Worm (Caenorhabditis elegans): ENCODE data around the gene rig-1.

Gene rig-1

DNA sequence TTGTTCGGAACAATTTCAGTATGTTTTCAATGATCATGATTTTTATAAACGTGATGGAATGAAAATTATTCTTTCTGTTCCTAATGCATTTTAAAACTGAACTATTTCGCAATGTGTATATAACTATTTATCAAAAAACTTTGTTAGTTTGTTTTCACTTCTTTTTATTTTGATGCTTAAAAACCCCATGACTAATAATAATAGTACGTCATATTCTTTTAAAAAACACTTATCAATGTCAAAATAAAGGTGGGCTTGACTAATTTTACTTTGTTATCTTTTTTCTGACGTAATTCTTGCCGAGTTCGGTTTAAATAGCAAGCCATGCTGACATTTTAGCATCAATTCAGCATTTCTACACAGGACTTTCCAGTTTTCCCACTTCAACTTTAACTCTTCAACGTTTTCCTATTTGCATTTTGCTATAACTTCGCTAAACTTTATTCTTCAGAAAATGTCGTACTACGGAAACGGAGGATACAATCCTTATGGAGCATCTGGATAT is 50.8 kb downstream of the rig-1 start, which contains the start of gene F53A9.1:
Gene F53A9.1, plus strand, starts transcription at position 455 of the 505 bp plus-strand sequence.
- TF ChIP-seq flt-1 (GFP tag; IDR thresholded peaks at IDR 0.05) (no peak), ref-1 (GFP tag; conservative IDR thresholded peaks at IDR 0.05) (no peak), T22C8.4 (GFP tag; IDR thresholded peaks at IDR 0.05) (no peak)

DNA sequence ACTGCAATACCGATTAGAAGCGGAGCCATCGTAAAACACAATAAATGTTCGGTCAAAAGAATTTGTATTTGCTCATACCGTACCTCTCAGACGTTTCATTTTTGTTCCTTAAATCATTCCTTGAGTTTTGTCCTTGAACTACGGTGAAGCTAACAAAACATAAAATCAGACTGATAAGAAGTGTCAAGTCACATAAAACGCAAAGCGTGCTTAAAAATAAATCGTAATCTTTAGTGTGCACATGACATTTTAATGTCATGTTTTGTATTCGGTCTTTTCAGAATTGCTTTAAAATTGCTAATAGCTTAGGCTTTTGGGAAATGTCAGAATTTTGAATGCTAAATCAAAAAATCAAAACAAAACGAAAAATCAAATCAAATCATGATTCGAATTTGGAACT is 52.2 kb downstream of the rig-1 start:
- TF ChIP-seq T22C8.4 (GFP tag; IDR thresholded peaks at IDR 0.05) (no peak), ztf-29 (GFP tag; IDR thresholded peaks at IDR 0.05) (no peak), med-1 (GFP tag; optimal IDR thresholded peaks at IDR 0.05; ENCODE audit: insufficient read depth) (no peak), ztf-23 (GFP tag; IDR thresholded peaks at IDR 0.05) (no peak), flt-1 (GFP tag; IDR thresholded peaks at IDR 0.05) (no peak), tab-1 (GFP tag; IDR thresholded peaks at IDR 0.05) (no peak)

- TF ChIP-seq cog-1 (tag; optimal IDR thresholded peaks at IDR 0.05) (no peak), flt-1 (GFP tag; IDR thresholded peaks at IDR 0.05) (no peak), ztf-29 (GFP tag; IDR thresholded peaks at IDR 0.05) (no peak), med-1 (GFP tag; optimal IDR thresholded peaks at IDR 0.05; ENCODE audit: insufficient read depth) (no peak), ztf-23 (GFP tag; IDR thresholded peaks at IDR 0.05) (no peak), tab-1 (GFP tag; IDR thresholded peaks at IDR 0.05) (no peak), T22C8.4 (GFP tag; IDR thresholded peaks at IDR 0.05) (no peak), ref-1 (GFP tag; conservative IDR thresholded peaks at IDR 0.05) (no peak), klf-2 (GFP tag; conservative IDR thresholded peaks at IDR 0.05) (no peak)
These were observed 53.4 kb downstream of the rig-1 start, which contains the start of gene F53A9.6 for ce11 chrX:8713754-8714295. Gene F53A9.6 (minus strand): TSS chrX:8713804.

DNA sequence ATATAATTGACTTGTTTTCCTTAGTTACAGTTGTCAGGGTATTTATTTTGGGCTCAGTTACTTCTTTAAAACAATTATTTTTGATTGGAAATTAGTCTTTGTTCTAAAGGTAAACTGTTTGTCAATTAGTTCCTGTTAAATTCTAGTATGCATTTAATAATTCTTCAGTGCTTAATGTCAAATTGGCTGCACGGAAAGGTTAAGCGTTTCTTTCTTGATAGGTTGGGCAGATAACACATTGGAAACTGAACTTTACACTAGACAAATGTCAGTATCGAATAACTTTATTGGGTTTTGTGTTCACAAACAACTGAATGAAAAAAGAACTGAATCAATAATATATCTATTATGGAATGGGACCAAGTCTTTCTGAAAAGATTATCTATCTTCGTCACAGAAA is 54.4 kb downstream of the rig-1 start:
- TF ChIP-seq ref-1 (GFP tag; conservative IDR thresholded peaks at IDR 0.05) (no peak), ztf-23 (GFP tag; IDR thresholded peaks at IDR 0.05) (no peak), klf-2 (GFP tag; conservative IDR thresholded peaks at IDR 0.05) (no peak), tab-1 (GFP tag; IDR thresholded peaks at IDR 0.05) (no peak), flt-1 (GFP tag; IDR thresholded peaks at IDR 0.05) (no peak), cog-1 (tag; optimal IDR thresholded peaks at IDR 0.05) (no peak), ztf-29 (GFP tag; IDR thresholded peaks at IDR 0.05) (no peak)

- TF ChIP-seq flt-1 (GFP tag; IDR thresholded peaks at IDR 0.05) (no peak), klf-2 (GFP tag; conservative IDR thresholded peaks at IDR 0.05) (no peak), ref-1 (GFP tag; conservative IDR thresholded peaks at IDR 0.05) (no peak), ztf-23 (GFP tag; IDR thresholded peaks at IDR 0.05) (no peak), ztf-29 (GFP tag; IDR thresholded peaks at IDR 0.05) (no peak), tab-1 (GFP tag; IDR thresholded peaks at IDR 0.05) (no peak), med-1 (GFP tag; optimal IDR thresholded peaks at IDR 0.05; ENCODE audit: insufficient read depth) (no peak), T22C8.4 (GFP tag; IDR thresholded peaks at IDR 0.05) (no peak), cog-1 (tag; optimal IDR thresholded peaks at IDR 0.05) (no peak)
These were observed 56.4 kb downstream of the rig-1 start, which contains the start of gene F53A9.7 for ce11 chrX:8716822-8717221. Gene F53A9.7 (minus strand): TSS chrX:8716922.

ce11 chrX:8718153-8718552 is 57.7 kb downstream of the rig-1 start:
- TF ChIP-seq ztf-23 (GFP tag; IDR thresholded peaks at IDR 0.05) (no peak), ref-1 (GFP tag; conservative IDR thresholded peaks at IDR 0.05) (no peak), med-1 (GFP tag; optimal IDR thresholded peaks at IDR 0.05; ENCODE audit: insufficient read depth) (no peak), ztf-29 (GFP tag; IDR thresholded peaks at IDR 0.05) (no peak), flt-1 (GFP tag; IDR thresholded peaks at IDR 0.05) (no peak), cog-1 (tag; optimal IDR thresholded peaks at IDR 0.05) (no peak), T22C8.4 (GFP tag; IDR thresholded peaks at IDR 0.05) (no peak), klf-2 (GFP tag; conservative IDR thresholded peaks at IDR 0.05) (no peak), tab-1 (GFP tag; IDR thresholded peaks at IDR 0.05) (no peak)

- no peak for TF ChIP-seq ztf-29 (GFP tag; IDR thresholded peaks at IDR 0.05)
- no peak for TF ChIP-seq T22C8.4 (GFP tag; IDR thresholded peaks at IDR 0.05)
- no peak for TF ChIP-seq med-1 (GFP tag; optimal IDR thresholded peaks at IDR 0.05; ENCODE audit: insufficient read depth)
- TF ChIP-seq tab-1 (GFP tag; IDR thresholded peaks at IDR 0.05): no peak
- TF ChIP-seq klf-2 (GFP tag; conservative IDR thresholded peaks at IDR 0.05): no peak
- no peak for TF ChIP-seq cog-1 (tag; optimal IDR thresholded peaks at IDR 0.05)
- TF ChIP-seq flt-1 (GFP tag; IDR thresholded peaks at IDR 0.05): no peak
- no peak for TF ChIP-seq ztf-23 (GFP tag; IDR thresholded peaks at IDR 0.05)
- no peak for TF ChIP-seq ref-1 (GFP tag; conservative IDR thresholded peaks at IDR 0.05)
These were observed 58.4 kb downstream of the rig-1 start, which contains the start of gene F53A9.8 for ce11 chrX:8718856-8719255. Gene F53A9.8 (minus strand): TSS chrX:8718904.

DNA sequence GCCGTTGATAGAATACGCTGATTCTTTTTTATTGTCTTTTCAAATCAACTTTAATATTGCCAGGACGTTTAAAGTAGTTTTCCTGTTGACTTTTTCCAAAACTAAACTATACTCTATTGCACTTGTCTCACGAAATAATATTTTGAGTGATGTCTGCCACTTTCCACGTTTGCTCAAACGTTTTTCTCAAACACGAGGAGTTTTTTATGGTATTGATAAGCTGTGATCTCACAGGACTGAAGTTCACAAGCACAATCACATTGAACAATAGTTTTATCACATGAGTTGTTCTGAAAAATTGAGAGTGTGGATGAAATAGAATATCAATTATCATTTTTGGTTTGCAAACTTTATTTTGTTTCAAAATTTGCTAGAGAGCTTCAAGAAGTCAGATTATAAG is 59.5 kb downstream of the rig-1 start:
- no peak for TF ChIP-seq ztf-23 (GFP tag; IDR thresholded peaks at IDR 0.05)
- TF ChIP-seq cog-1 (tag; optimal IDR thresholded peaks at IDR 0.05): no peak
- TF ChIP-seq flt-1 (GFP tag; IDR thresholded peaks at IDR 0.05): no peak
- no peak for TF ChIP-seq klf-2 (GFP tag; conservative IDR thresholded peaks at IDR 0.05)

- TF ChIP-seq tab-1 (GFP tag; IDR thresholded peaks at IDR 0.05) (no peak), cog-1 (tag; optimal IDR thresholded peaks at IDR 0.05) (no peak), flt-1 (GFP tag; IDR thresholded peaks at IDR 0.05) (no peak)
These were observed 60.2 kb downstream of the rig-1 start, which contains the start of gene F53A9.9 for ce11 chrX:8720658-8721057. Gene F53A9.9 (minus strand): TSS chrX:8720758.

ce11 chrX:8721273-8721672 is 60.9 kb downstream of the rig-1 start:
- no peak for TF ChIP-seq cog-1 (tag; optimal IDR thresholded peaks at IDR 0.05)
- no peak for TF ChIP-seq ztf-29 (GFP tag; IDR thresholded peaks at IDR 0.05)
- TF ChIP-seq ztf-23 (GFP tag; IDR thresholded peaks at IDR 0.05): no peak
- no peak for TF ChIP-seq ref-1 (GFP tag; conservative IDR thresholded peaks at IDR 0.05)
- no peak for TF ChIP-seq klf-2 (GFP tag; conservative IDR thresholded peaks at IDR 0.05)
- TF ChIP-seq flt-1 (GFP tag; IDR thresholded peaks at IDR 0.05): no peak
- no peak for TF ChIP-seq T22C8.4 (GFP tag; IDR thresholded peaks at IDR 0.05)
- no peak for TF ChIP-seq tab-1 (GFP tag; IDR thresholded peaks at IDR 0.05)
- no peak for TF ChIP-seq med-1 (GFP tag; optimal IDR thresholded peaks at IDR 0.05; ENCODE audit: insufficient read depth)

All from whole organism, midembryonic.